Fruit fly (Drosophila melanogaster): Measurements from ENCODE around the gene Rtel1.
A peak's percentile ranks its signal among the peaks of the same experiment; 100 is the strongest.

Rtel1 gene

DNA sequence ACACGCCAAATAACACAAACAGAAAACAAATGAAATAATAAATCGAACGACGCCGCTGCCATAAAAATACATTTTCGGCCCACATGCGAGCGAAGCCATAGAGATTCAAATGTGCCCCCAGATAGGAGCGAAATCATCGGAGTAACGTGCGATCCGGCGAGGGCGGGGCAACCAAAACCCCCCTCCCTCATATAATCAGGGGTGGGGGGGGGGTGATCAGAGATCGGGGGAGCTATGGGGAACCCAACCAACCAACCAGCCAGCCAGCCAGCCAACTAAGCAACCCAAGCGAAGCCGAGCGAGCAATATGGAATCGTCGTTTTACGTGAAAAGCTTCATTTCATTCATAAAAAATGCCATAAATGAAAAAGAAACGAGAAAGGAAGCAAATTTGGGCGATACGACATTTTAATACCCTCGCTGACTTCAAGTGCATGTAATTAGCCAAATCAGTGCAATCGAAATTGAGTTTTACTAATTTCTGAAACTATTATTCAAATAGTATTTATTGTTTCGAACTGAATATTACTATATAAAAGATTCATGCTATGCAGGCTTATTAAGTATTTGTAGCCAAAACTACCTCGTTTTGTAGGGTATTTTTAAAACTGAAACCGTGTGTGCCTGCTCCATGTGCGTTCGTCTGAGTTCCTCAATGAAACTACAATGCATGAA, 47.6 kb upstream of the Rtel1 start (continued):
- no peak for TF ChIP-seq nom (GFP tag; optimal IDR thresholded peaks at IDR 0.05)
- no peak for TF ChIP-seq cg (GFP tag; optimal IDR thresholded peaks at IDR 0.05)
- TF ChIP-seq CrebB (tag; optimal IDR thresholded peaks at IDR 0.05), result peak; percentile 37
- peak; percentile 73 for TF ChIP-seq CoRest (tag; optimal IDR thresholded peaks at IDR 0.05)
- peak; percentile 37 for TF ChIP-seq tap (tag; optimal IDR thresholded peaks at IDR 0.05)
- TF ChIP-seq hkb (optimal IDR thresholded peaks at IDR 0.05), result no peak
- peak; percentile 73 for TF ChIP-seq hkb (GFP tag; IDR thresholded peaks at IDR 0.05)
- peak; percentile 43 for TF ChIP-seq Fer3 (tag; optimal IDR thresholded peaks at IDR 0.05)
- TF ChIP-seq fd102C (GFP tag; optimal IDR thresholded peaks at IDR 0.05), result no peak
- TF ChIP-seq CG4404 (GFP tag; IDR thresholded peaks at IDR 0.05), result no peak
- no peak for TF ChIP-seq CG11696 (GFP tag; IDR thresholded peaks at IDR 0.05)
- TF ChIP-seq zen2 (GFP tag; IDR thresholded peaks at IDR 0.05; ENCODE audit: partially characterized antibody), result no peak
- no peak for TF ChIP-seq GATAe (GFP tag; conservative IDR thresholded peaks at IDR 0.05)
- TF ChIP-seq phol (tag; optimal IDR thresholded peaks at IDR 0.05), result peak; percentile 75
- TF ChIP-seq al (GFP tag; IDR thresholded peaks at IDR 0.05), result 0 out of 2 replicates have a peak, but pooled peaks have one; percentile 17
- TF ChIP-seq tll (GFP tag; optimal IDR thresholded peaks at IDR 0.05), result no peak
- TF ChIP-seq yki (optimal IDR thresholded peaks at IDR 0.05), result no peak
- TF ChIP-seq CG1529 (GFP tag; optimal IDR thresholded peaks at IDR 0.05), result peak; percentile 52
- peak; percentile 77 for TF ChIP-seq lab (GFP tag; optimal IDR thresholded peaks at IDR 0.05)
- peak; percentile 64 for TF ChIP-seq CG10209 (GFP tag; optimal IDR thresholded peaks at IDR 0.05)
- TF ChIP-seq CG31224 (GFP tag; IDR thresholded peaks at IDR 0.05), result no peak
- TF ChIP-seq CG17568 (GFP tag; optimal IDR thresholded peaks at IDR 0.05), result no peak
- TF ChIP-seq CG6791 (GFP tag; IDR thresholded peaks at IDR 0.05; ENCODE audit: partially characterized antibody), result no peak
- TF ChIP-seq CG3281 (GFP tag; optimal IDR thresholded peaks at IDR 0.05), result peak; percentile 68
- no peak for TF ChIP-seq pzg (GFP tag; optimal IDR thresholded peaks at IDR 0.05)
- TF ChIP-seq CG12942 (GFP tag; optimal IDR thresholded peaks at IDR 0.05), result peak; percentile 34
- peak; percentile 76 for TF ChIP-seq CG12391 (tag; optimal IDR thresholded peaks at IDR 0.05)
- peak; percentile 53; the same call in 1 of the 2 replicates for TF ChIP-seq slbo (GFP tag; IDR thresholded peaks at IDR 0.05)
- no peak for TF ChIP-seq CG13296 (GFP tag; optimal IDR thresholded peaks at IDR 0.05)
- no peak for TF ChIP-seq knrl (GFP tag; IDR thresholded peaks at IDR 0.05; ENCODE audit: partially characterized antibody)
- TF ChIP-seq hb (GFP tag; IDR thresholded peaks at IDR 0.05; ENCODE audit: partially characterized antibody), result no peak
- no peak for TF ChIP-seq Elba2 (GFP tag; optimal IDR thresholded peaks at IDR 0.05)
- TF ChIP-seq jigr1 (GFP tag; IDR thresholded peaks at IDR 0.05), result peak; percentile 41; the same call in 1 of the 3 replicates
- TF ChIP-seq Rx (GFP tag; IDR thresholded peaks at IDR 0.05), result 0 out of 2 replicates have a peak, but pooled peaks have one; percentile 37
- peak; percentile 65 for TF ChIP-seq bcd (GFP tag; optimal IDR thresholded peaks at IDR 0.05)
- TF ChIP-seq Hand (GFP tag; optimal IDR thresholded peaks at IDR 0.05), result no peak
- TF ChIP-seq CG13424 (tag; optimal IDR thresholded peaks at IDR 0.05), result peak; percentile 64
- peak; percentile 47 to 57 for TF ChIP-seq Pdp1 (GFP tag; optimal IDR thresholded peaks at IDR 0.05)
- TF ChIP-seq Lpt (GFP tag; optimal IDR thresholded peaks at IDR 0.05), result no peak
- peak; percentile 70; the same call in 2 of the 3 replicates for TF ChIP-seq ci (GFP tag; IDR thresholded peaks at IDR 0.05)
- TF ChIP-seq D19B (GFP tag; optimal IDR thresholded peaks at IDR 0.05), result peak; percentile 89
- TF ChIP-seq Fer1 (GFP tag; optimal IDR thresholded peaks at IDR 0.05), result peak; percentile 47
- TF ChIP-seq CG17361 (GFP tag; IDR thresholded peaks at IDR 0.05), result peak; percentile 82
- peak; percentile 21 for TF ChIP-seq Antp (GFP tag; optimal IDR thresholded peaks at IDR 0.05)
- TF ChIP-seq Doc2 (GFP tag; IDR thresholded peaks at IDR 0.05), result no peak
- no peak for TF ChIP-seq Ets97D (GFP tag; optimal IDR thresholded peaks at IDR 0.05)
- 0 out of 3 replicates have a peak, but pooled peaks have one; percentile 36 for TF ChIP-seq Dbx (GFP tag; IDR thresholded peaks at IDR 0.05)
- no peak for TF ChIP-seq BEAF-32 (GFP tag; optimal IDR thresholded peaks at IDR 0.05)
- TF ChIP-seq CG11247 (GFP tag; IDR thresholded peaks at IDR 0.05), result no peak

All from whole organism, embryonic.